Fruit fly (Drosophila melanogaster): ENCODE data around the gene MED7.

Gene MED7

dm6 chr3R:10760966-10761855 is at the start of gene MED7, which contains the start of gene Cap-H2 (continued):
- TF ChIP-seq z (GFP tag; IDR thresholded peaks at IDR 0.05): no peak
- TF ChIP-seq CG15073 (GFP tag; optimal IDR thresholded peaks at IDR 0.05): no peak
- no peak for TF ChIP-seq D19A (tag; optimal IDR thresholded peaks at IDR 0.05)
- peak; percentile 62 for TF ChIP-seq CG16815 (GFP tag; optimal IDR thresholded peaks at IDR 0.05)
- TF ChIP-seq CG1602 (GFP tag; optimal IDR thresholded peaks at IDR 0.05): peak; percentile 86
- TF ChIP-seq usp (GFP tag; optimal IDR thresholded peaks at IDR 0.05): no peak
- TF ChIP-seq CG6854 (GFP tag; optimal IDR thresholded peaks at IDR 0.05): no peak
- TF ChIP-seq CG3838 (GFP tag; optimal IDR thresholded peaks at IDR 0.05): peak; percentile 55
- peak; percentile 70 for TF ChIP-seq Bdp1 (GFP tag; optimal IDR thresholded peaks at IDR 0.05)
- TF ChIP-seq ro (GFP tag; IDR thresholded peaks at IDR 0.05): peak; percentile 27; the same call in 1 of the 2 replicates
- peak; percentile 66 for TF ChIP-seq CG3281 (GFP tag; optimal IDR thresholded peaks at IDR 0.05)
- peak; percentile 98 for TF ChIP-seq inv (GFP tag; IDR thresholded peaks at IDR 0.05; ENCODE audit: partially characterized antibody)
- no peak for TF ChIP-seq Lim3 (GFP tag; IDR thresholded peaks at IDR 0.05)
- no peak for TF ChIP-seq sqz (GFP tag; optimal IDR thresholded peaks at IDR 0.05)
- no peak for TF ChIP-seq CG11504 (tag; optimal IDR thresholded peaks at IDR 0.05)
- peak; percentile 69 for TF ChIP-seq CG17186 (GFP tag; optimal IDR thresholded peaks at IDR 0.05)
- peak; percentile 15 for TF ChIP-seq D19B (GFP tag; optimal IDR thresholded peaks at IDR 0.05)
- peak; percentile 81 for TF ChIP-seq CG10267 (tag; optimal IDR thresholded peaks at IDR 0.05)
- TF ChIP-seq CG6791 (GFP tag; IDR thresholded peaks at IDR 0.05; ENCODE audit: partially characterized antibody): peak; percentile 92
- TF ChIP-seq ken (GFP tag; IDR thresholded peaks at IDR 0.05): peak; percentile 87
- peak; percentile 69 for TF ChIP-seq CG7357 (GFP tag; IDR thresholded peaks at IDR 0.05)
- peak; percentile 86 for TF ChIP-seq vfl (GFP tag; optimal IDR thresholded peaks at IDR 0.05)
- TF ChIP-seq prd (optimal IDR thresholded peaks at IDR 0.05): no peak
- peak; percentile 93 for TF ChIP-seq prd (GFP tag; IDR thresholded peaks at IDR 0.05)
- no peak for TF ChIP-seq CG2678 (tag; optimal IDR thresholded peaks at IDR 0.05)
- no peak for TF ChIP-seq bowl (GFP tag; IDR thresholded peaks at IDR 0.05)
- TF ChIP-seq CG10979 (tag; optimal IDR thresholded peaks at IDR 0.05): peak; percentile 67
- peak; percentile 32 for TF ChIP-seq CG12104 (GFP tag; optimal IDR thresholded peaks at IDR 0.05)
- peak; percentile 89 for TF ChIP-seq gem (tag; optimal IDR thresholded peaks at IDR 0.05)
- no peak for TF ChIP-seq Sox102F (GFP tag; optimal IDR thresholded peaks at IDR 0.05)
- peak; percentile 80; the same call in 1 of the 2 replicates for TF ChIP-seq rib (GFP tag; IDR thresholded peaks at IDR 0.05)
- TF ChIP-seq CG12219 (GFP tag; optimal IDR thresholded peaks at IDR 0.05): peak; percentile 23
- peak; percentile 29 for TF ChIP-seq jing (GFP tag; optimal IDR thresholded peaks at IDR 0.05)
- peak; percentile 75 for TF ChIP-seq Antp (GFP tag; optimal IDR thresholded peaks at IDR 0.05)
- no peak for TF ChIP-seq Gsc (GFP tag; IDR thresholded peaks at IDR 0.05)
- peak; percentile 62 for TF ChIP-seq gt (GFP tag; IDR thresholded peaks at IDR 0.05)
- TF ChIP-seq CG14860 (GFP tag; IDR thresholded peaks at IDR 0.05; ENCODE audit: partially characterized antibody): peak; percentile 99
- peak; percentile 97 for TF ChIP-seq CG7963 (GFP tag; IDR thresholded peaks at IDR 0.05; ENCODE audit: partially characterized antibody)
- TF ChIP-seq chm (GFP tag; IDR thresholded peaks at IDR 0.05): peak; percentile 60; the same call in 1 of the 2 replicates
- TF ChIP-seq gfzf (GFP tag; optimal IDR thresholded peaks at IDR 0.05): peak; percentile 39
- TF ChIP-seq Lhr (GFP tag; optimal IDR thresholded peaks at IDR 0.05): peak; percentile 57
- TF ChIP-seq CG2129 (GFP tag; IDR thresholded peaks at IDR 0.05; ENCODE audit: partially characterized antibody): peak; percentile 99
- no peak for TF ChIP-seq abd-A (tag; optimal IDR thresholded peaks at IDR 0.05)
- peak; percentile 83 for TF ChIP-seq CG6689 (GFP tag; IDR thresholded peaks at IDR 0.05)
- peak; percentile 97 for TF ChIP-seq psq (GFP tag; optimal IDR thresholded peaks at IDR 0.05)
- TF ChIP-seq peb (GFP tag; IDR thresholded peaks at IDR 0.05): peak; percentile 53; the same call in 1 of the 2 replicates
- peak; percentile 58; the same call in 1 of the 2 replicates for TF ChIP-seq ap (GFP tag; IDR thresholded peaks at IDR 0.05)
- TF ChIP-seq CG9609 (GFP tag; optimal IDR thresholded peaks at IDR 0.05): peak; percentile 47
- TF ChIP-seq CG12391 (tag; optimal IDR thresholded peaks at IDR 0.05): peak; percentile 92

Data from whole organism, embryonic.